Worm (Caenorhabditis elegans) whole organism, L1 larva: ENCODE data around the gene ets-8.

ENCODE experiments used
- C16A3.4 ChIP-seq: fragments of 150-350 bp; optimal IDR thresholded peaks from 2 replicates; lab custom pipeline; 2014; ENCODE audit warnings: missing biosample characterization, missing genetic modification characterization
- ama-1 ChIP-seq: fragments of 150-350 bp; optimal IDR thresholded peaks from 2 replicates; lab custom pipeline; 2014
- blmp-1 ChIP-seq: fragments of 150-350 bp; optimal IDR thresholded peaks from 2 replicates; lab custom pipeline; 2014; ENCODE audit warnings: missing biosample characterization, missing genetic modification characterization
- ceh-63 ChIP-seq: fragments of 200-800 bp; sonication (Bioruptor generic); optimal IDR thresholded peaks from 2 replicates; lab custom pipeline; 2018; ENCODE audit warnings: mild to moderate bottlenecking, missing genetic modification characterization, missing compliant biosample characterization
- ceh-90 ChIP-seq: sonication (generic microtip); optimal IDR thresholded peaks from 2 replicates; lab custom pipeline; 2016; ENCODE audit warnings: missing genetic modification characterization, missing compliant biosample characterization
- dsc-1 ChIP-seq: sonication (generic microtip); optimal IDR thresholded peaks from 2 replicates; lab custom pipeline; 2016; ENCODE audit warnings: mild to moderate bottlenecking, missing genetic modification characterization, missing compliant biosample characterization
- efl-1 ChIP-seq, 4 experiments: fragments of 150-350 bp; optimal IDR thresholded peaks in 3 of 4; peaks in 1 of 4; 1 replicate in 1 of 4; 2 replicates in 3 of 4; lab custom pipeline; 2014; ENCODE audit warnings: missing biosample characterization in 2 of 4, missing genetic modification characterization in 2 of 4, missing genetic modification reagents in 2 of 4
- efl-3 ChIP-seq: fragments of 200-800 bp; sonication (Bioruptor generic); optimal IDR thresholded peaks from 2 replicates; lab custom pipeline; 2018; ENCODE audit warnings: mild to moderate bottlenecking, missing genetic modification characterization, missing compliant biosample characterization
- egl-13 ChIP-seq: sonication (generic microtip); optimal IDR thresholded peaks from 2 replicates; lab custom pipeline; 2016; ENCODE audit warnings: missing genotype, missing genetic modification reagents, missing genetic modification characterization, missing compliant biosample characterization
- elt-2 ChIP-seq: sonication (generic microtip); optimal IDR thresholded peaks from 2 replicates; lab custom pipeline; 2016; ENCODE audit warnings: missing genetic modification characterization, mild to moderate bottlenecking, inconsistent platforms, missing compliant biosample characterization, missing genetic modification reagents
- elt-3 ChIP-seq, 6 experiments: fragments of 150-350 bp in 1 of 6; sonication (generic microtip); optimal IDR thresholded peaks; 2 replicates each; lab custom pipeline; 2017 to 2018; ENCODE audit warnings: missing biosample characterization in 6 of 6, missing genetic modification characterization in 6 of 6, inconsistent platforms in 1 of 6
- ets-5 ChIP-seq: fragments of 200-800 bp; sonication (Bioruptor generic); IDR thresholded peaks from 2 replicates; pipeline ENCODE4 v1.3.6; 2022; ENCODE audit warnings: missing genetic modification characterization, missing compliant biosample characterization
- fkh-4 ChIP-seq: sonication (generic microtip); optimal IDR thresholded peaks from 2 replicates; lab custom pipeline; 2016; ENCODE audit warnings: missing compliant biosample characterization, missing genetic modification characterization, borderline replicate concordance
- fkh-8 ChIP-seq: sonication (generic microtip); optimal IDR thresholded peaks from 2 replicates; lab custom pipeline; 2016; ENCODE audit warnings: mild to moderate bottlenecking, missing genetic modification characterization, missing compliant biosample characterization
- hlh-17 ChIP-seq: fragments of 200-800 bp; sonication (Bioruptor generic); optimal IDR thresholded peaks from 2 replicates; lab custom pipeline; 2018; ENCODE audit warnings: missing genetic modification characterization, mild to moderate bottlenecking, missing compliant biosample characterization, moderate library complexity, borderline replicate concordance
- hpl-2 ChIP-seq: fragments of 150-350 bp; optimal IDR thresholded peaks from 2 replicates; lab custom pipeline; 2014; ENCODE audit warnings: missing biosample characterization, missing genetic modification reagents, missing genetic modification characterization
- jun-1 ChIP-seq: fragments of 150-350 bp; optimal IDR thresholded peaks from 2 replicates; lab custom pipeline; 2014; ENCODE audit warnings: missing biosample characterization, missing genetic modification reagents, missing genetic modification characterization
- lin-14 ChIP-seq: fragments of 200-800 bp; sonication (Bioruptor generic); optimal IDR thresholded peaks from 2 replicates; lab custom pipeline; 2018; ENCODE audit warnings: mild to moderate bottlenecking, missing genetic modification characterization, moderate library complexity, missing compliant biosample characterization
- lin-15B ChIP-seq: fragments of 150-350 bp; sonication (generic microtip); optimal IDR thresholded peaks from 3 replicates; lab custom pipeline; 2014; ENCODE audit warnings: missing biosample characterization, missing genetic modification characterization
- lin-39 ChIP-seq: fragments of 150-350 bp; optimal IDR thresholded peaks from 2 replicates; lab custom pipeline; 2014; ENCODE audit warnings: missing biosample characterization, missing genetic modification reagents, missing genetic modification characterization
- nhr-11 ChIP-seq: fragments of 150-350 bp; optimal IDR thresholded peaks from 2 replicates; lab custom pipeline; 2014; ENCODE audit warnings: missing biosample characterization, missing genetic modification characterization
- nhr-20 ChIP-seq: sonication (generic microtip); optimal IDR thresholded peaks from 2 replicates; lab custom pipeline; 2016; ENCODE audit warnings: mild to moderate bottlenecking, missing genetic modification characterization, missing compliant biosample characterization
- nhr-28 ChIP-seq: fragments of 150-350 bp; optimal IDR thresholded peaks from 2 replicates; lab custom pipeline; 2014; ENCODE audit warnings: missing biosample characterization, missing genetic modification characterization
- nhr-71 ChIP-seq: sonication (generic microtip); optimal IDR thresholded peaks from 2 replicates; lab custom pipeline; 2016; ENCODE audit warnings: mild to moderate bottlenecking, missing genetic modification characterization, moderate library complexity, missing compliant biosample characterization
- nhr-76 ChIP-seq: sonication (generic microtip); optimal IDR thresholded peaks from 2 replicates; lab custom pipeline; 2017; ENCODE audit warnings: missing biosample characterization, missing genetic modification characterization
- nhr-77 ChIP-seq: fragments of 150-350 bp; optimal IDR thresholded peaks from 2 replicates; lab custom pipeline; 2014; ENCODE audit warnings: missing biosample characterization, missing genetic modification characterization
- nhr-84 ChIP-seq: sonication (generic microtip); optimal IDR thresholded peaks from 2 replicates; lab custom pipeline; 2017; ENCODE audit warnings: missing biosample characterization, missing genetic modification characterization
- pag-3 ChIP-seq: sonication (generic microtip); optimal IDR thresholded peaks from 2 replicates; lab custom pipeline; 2017; ENCODE audit warnings: missing genetic modification characterization, mild to moderate bottlenecking, missing compliant biosample characterization, antibody characterized with exemption, borderline replicate concordance; ENCODE audit not compliant: insufficient read depth
- pax-3 ChIP-seq: fragments of 200-800 bp; sonication (Bioruptor generic); optimal IDR thresholded peaks from 2 replicates; lab custom pipeline; 2018; ENCODE audit warnings: mild to moderate bottlenecking, missing genetic modification characterization, moderate library complexity, missing compliant biosample characterization
- rnt-1 ChIP-seq: sonication (generic microtip); optimal IDR thresholded peaks from 2 replicates; lab custom pipeline; 2016; ENCODE audit warnings: mild to moderate bottlenecking, missing genetic modification characterization, moderate library complexity, missing compliant biosample characterization
- sup-37 ChIP-seq: fragments of 200-800 bp; sonication (Bioruptor generic); optimal IDR thresholded peaks from 2 replicates; lab custom pipeline; 2018; ENCODE audit warnings: mild to moderate bottlenecking, missing genetic modification characterization, missing compliant biosample characterization
- unc-30 ChIP-seq: sonication (generic microtip); optimal IDR thresholded peaks from 2 replicates; lab custom pipeline; 2017; ENCODE audit warnings: missing biosample characterization, missing genetic modification characterization
- xbp-1 ChIP-seq: sonication (generic microtip); optimal IDR thresholded peaks from 2 replicates; lab custom pipeline; 2016; ENCODE audit warnings: missing genetic modification characterization, missing compliant biosample characterization
- zag-1 ChIP-seq: fragments of 150-350 bp; optimal IDR thresholded peaks from 2 replicates; lab custom pipeline; 2014; ENCODE audit warnings: missing biosample characterization, missing genetic modification characterization
- ztf-11 ChIP-seq, 2 experiments: sonication (generic microtip); optimal IDR thresholded peaks; 2 replicates each; lab custom pipeline; 2016 to 2017; ENCODE audit warnings: missing genetic modification characterization in 2 of 2, missing biosample characterization in 1 of 2, missing compliant biosample characterization in 1 of 2
- ztf-4 ChIP-seq: fragments of 150-350 bp; optimal IDR thresholded peaks from 2 replicates; lab custom pipeline; 2014; ENCODE audit warnings: missing biosample characterization, missing genetic modification characterization

Gene ets-8

ce11 chrIV:1123357-1123756, 36.9 kb downstream of the ets-8 start:
- TF ChIP-seq jun-1 (tag; lab: Kevin White, UChicago), result no peak
- TF ChIP-seq efl-1 (optimal IDR thresholded peaks at IDR 0.05; lab: Kevin White, UChicago), result no peak
- TF ChIP-seq efl-1 (GFP tag; optimal IDR thresholded peaks at IDR 0.05 in 1 of 2; lab: Kevin White, UChicago), result peak in 1 of 2 experiments; percentile 19

ce11 chrIV:1121511-1121910, 38.8 kb downstream of the ets-8 start:
- TF ChIP-seq ets-5 (GFP tag; lab: Robert Waterston, UW) (no peak), unc-30 (tag; lab: Kevin White, UChicago) (no peak), ztf-4 (no peak), efl-3 (GFP tag; lab: Kevin White, UChicago) (no peak), egl-13 (tag; lab: Kevin White, UChicago) (no peak), nhr-71 (tag; lab: Kevin White, UChicago) (no peak), sup-37 (no peak), blmp-1 (tag; lab: Kevin White, UChicago) (no peak), nhr-11 (no peak), ztf-11 (tag; optimal IDR thresholded peaks at IDR 0.05; lab: Kevin White, UChicago) (no peak), hpl-2 (GFP tag; lab: Kevin White, UChicago) (no peak), lin-15B (tag; lab: Kevin White, UChicago) (no peak)

ce11 chrIV:1120865-1121264, 39.4 kb downstream of the ets-8 start:
- TF ChIP-seq C16A3.4 (tag; lab: Kevin White, UChicago), result no peak
- TF ChIP-seq pag-3 (tag; lab: Kevin White, UChicago), result no peak
- no peak for TF ChIP-seq lin-39 (tag; lab: Kevin White, UChicago)
- TF ChIP-seq ceh-90 (tag; lab: Kevin White, UChicago), result no peak
- TF ChIP-seq efl-1 (optimal IDR thresholded peaks at IDR 0.05; lab: Kevin White, UChicago), result no peak
- peak in 1 of 2 experiments; percentile 19 for TF ChIP-seq efl-1 (GFP tag; optimal IDR thresholded peaks at IDR 0.05 in 1 of 2; lab: Kevin White, UChicago)
- TF ChIP-seq nhr-77 (tag; lab: Kevin White, UChicago), result no peak

ce11 chrIV:1118566-1118965, 41.7 kb downstream of the ets-8 start, which contains the start of gene srx-13:
TSS of gene srx-13 (minus strand) at chrIV:1118666.
- TF ChIP-seq egl-13 (tag; lab: Kevin White, UChicago) (no peak), fkh-8 (tag; lab: Kevin White, UChicago) (peak; percentile 63)

- TF ChIP-seq xbp-1 (tag; lab: Kevin White, UChicago), result no peak
- no peak for TF ChIP-seq ama-1 (lab: Kevin White, UChicago)
- no peak for TF ChIP-seq fkh-8 (tag; lab: Kevin White, UChicago)
- TF ChIP-seq pax-3 (tag; lab: Kevin White, UChicago), result no peak
- TF ChIP-seq lin-14 (GFP tag; lab: Kevin White, UChicago), result no peak
- no peak for TF ChIP-seq elt-3 (tag; optimal IDR thresholded peaks at IDR 0.05; lab: Kevin White, UChicago)
- no peak for TF ChIP-seq nhr-20
- no peak for TF ChIP-seq ztf-11 (tag; optimal IDR thresholded peaks at IDR 0.05; lab: Kevin White, UChicago)
- no peak for TF ChIP-seq elt-2 (tag; lab: Kevin White, UChicago)
- TF ChIP-seq ceh-63 (GFP tag; lab: Kevin White, UChicago), result no peak
- TF ChIP-seq nhr-77 (tag; lab: Kevin White, UChicago), result no peak
- no peak for TF ChIP-seq nhr-28
- TF ChIP-seq lin-15B (tag; lab: Kevin White, UChicago), result no peak
- no peak for TF ChIP-seq nhr-84
- no peak for TF ChIP-seq zag-1
Observed at ce11 chrIV:1113638-1114037, 46.6 kb downstream of the ets-8 start, which contains the start of gene srx-14. TSS of gene srx-14 (minus strand) at chrIV:1113738.

ce11 chrIV:1110999-1111398, 49.3 kb downstream of the ets-8 start:
- TF ChIP-seq hlh-17 (GFP tag; lab: Kevin White, UChicago) (no peak), nhr-71 (tag; lab: Kevin White, UChicago) (peak; percentile 12), fkh-4 (tag; lab: Kevin White, UChicago) (no peak), dsc-1 (tag; lab: Kevin White, UChicago) (peak; percentile 19), nhr-76 (tag; lab: Kevin White, UChicago) (no peak), rnt-1 (peak; percentile 42)
